Worm (Caenorhabditis elegans): ENCODE data around the gene ncr-2.
A peak's percentile ranks its signal among the peaks of the same experiment; 100 is the strongest.

The ncr-2 gene

ce11 chrIII:8247051-8247450 lies 11.1 kb upstream of the ncr-2 start, which contains the start of gene C02F5.13:
TSS of gene C02F5.13 (plus strand) at chrIII:8247351.
- TF ChIP-seq nhr-76 (tag; optimal IDR thresholded peaks at IDR 0.05) (no peak), sem-2 (GFP tag; optimal IDR thresholded peaks at IDR 0.05) (no peak), mls-2 (tag; optimal IDR thresholded peaks at IDR 0.05) (no peak), nhr-12 (tag; optimal IDR thresholded peaks at IDR 0.05) (no peak), snpc-4 (tag; optimal IDR thresholded peaks at IDR 0.05) (no peak), pha-4 (tag; optimal IDR thresholded peaks at IDR 0.05) (no peak), elt-1 (tag; optimal IDR thresholded peaks at IDR 0.05; ENCODE audit: borderline replicate concordance, insufficient read depth) (no peak), nhr-28 (tag; optimal IDR thresholded peaks at IDR 0.05) (no peak), lin-32 (GFP tag; optimal IDR thresholded peaks at IDR 0.05) (no peak)

- TF ChIP-seq mep-1 (tag; optimal IDR thresholded peaks at IDR 0.05) (no peak), elt-1 (tag; optimal IDR thresholded peaks at IDR 0.05; ENCODE audit: borderline replicate concordance, insufficient read depth) (no peak), lsy-2 (tag; optimal IDR thresholded peaks at IDR 0.05) (no peak), unc-120 (tag; optimal IDR thresholded peaks at IDR 0.05; ENCODE audit: poor library complexity, severe bottlenecking) (no peak), M03D4.4 (tag; optimal IDR thresholded peaks at IDR 0.05) (no peak), nhr-12 (tag; optimal IDR thresholded peaks at IDR 0.05) (no peak), mab-5 (tag; optimal IDR thresholded peaks at IDR 0.05) (no peak), cnd-1 (tag; optimal IDR thresholded peaks at IDR 0.05) (no peak), snpc-4 (tag; optimal IDR thresholded peaks at IDR 0.05) (no peak), nhr-76 (tag; optimal IDR thresholded peaks at IDR 0.05) (no peak), lin-32 (GFP tag; optimal IDR thresholded peaks at IDR 0.05) (no peak), sem-2 (GFP tag; optimal IDR thresholded peaks at IDR 0.05) (no peak), lin-13 (tag; optimal IDR thresholded peaks at IDR 0.05) (no peak), blmp-1 (tag; optimal IDR thresholded peaks at IDR 0.05) (no peak), ceh-39 (tag; optimal IDR thresholded peaks at IDR 0.05) (no peak), zip-8 (tag; optimal IDR thresholded peaks at IDR 0.05) (no peak)
These were observed 8.8 kb upstream of the ncr-2 start, which contains the start of the genes C02F5.10 and C02F5.2 for ce11 chrIII:8249381-8249780. TSS of gene C02F5.10 (minus strand) at chrIII:8249481. TSS of gene C02F5.2 (plus strand) at chrIII:8249619.

ce11 chrIII:8250007-8250683 lies 8.0 kb upstream of the ncr-2 start, which contains the start of gene knl-1:
TSS of gene knl-1 (plus strand) at chrIII:8250632.
- TF ChIP-seq unc-39 (tag; optimal IDR thresholded peaks at IDR 0.05) (no peak), elt-3 (tag; optimal IDR thresholded peaks at IDR 0.05) (no peak), ces-1 (GFP tag; optimal IDR thresholded peaks at IDR 0.05) (peak; percentile 42), tbx-8 (GFP tag; optimal IDR thresholded peaks at IDR 0.05) (no peak), nhr-12 (tag; optimal IDR thresholded peaks at IDR 0.05) (no peak), mab-5 (tag; optimal IDR thresholded peaks at IDR 0.05) (no peak), sem-2 (GFP tag; optimal IDR thresholded peaks at IDR 0.05) (peak; percentile 18), bed-3 (GFP tag; optimal IDR thresholded peaks at IDR 0.05) (peak; percentile 19), lin-13 (tag; optimal IDR thresholded peaks at IDR 0.05) (peak; percentile 83), flh-1 (GFP tag; optimal IDR thresholded peaks at IDR 0.05) (no peak), pha-4 (tag; optimal IDR thresholded peaks at IDR 0.05) (peak; percentile 32), elt-1 (tag; optimal IDR thresholded peaks at IDR 0.05; ENCODE audit: borderline replicate concordance, insufficient read depth) (no peak), mep-1 (tag; optimal IDR thresholded peaks at IDR 0.05) (peak; percentile 68), ztf-11 (tag; optimal IDR thresholded peaks at IDR 0.05) (no peak), ceh-83 (GFP tag; optimal IDR thresholded peaks at IDR 0.05) (no peak), unc-62 (GFP tag; optimal IDR thresholded peaks at IDR 0.05) (no peak), nhr-28 (tag; optimal IDR thresholded peaks at IDR 0.05) (no peak), nhr-76 (tag; optimal IDR thresholded peaks at IDR 0.05) (no peak), drap-1 (GFP tag; optimal IDR thresholded peaks at IDR 0.05) (peak; percentile 30), lin-32 (GFP tag; optimal IDR thresholded peaks at IDR 0.05) (no peak), blmp-1 (tag; optimal IDR thresholded peaks at IDR 0.05) (no peak), snpc-4 (tag; optimal IDR thresholded peaks at IDR 0.05) (no peak), zip-8 (tag; optimal IDR thresholded peaks at IDR 0.05) (no peak), lsy-2 (tag; optimal IDR thresholded peaks at IDR 0.05) (peak; percentile 80), ceh-43 (GFP tag; optimal IDR thresholded peaks at IDR 0.05) (no peak), cnd-1 (tag; optimal IDR thresholded peaks at IDR 0.05) (peak; percentile 59), ham-2 (GFP tag; optimal IDR thresholded peaks at IDR 0.05) (no peak), nhr-2 (tag; optimal IDR thresholded peaks at IDR 0.05) (no peak), sptf-1 (tag; optimal IDR thresholded peaks at IDR 0.05) (no peak), hlh-1 (tag; optimal IDR thresholded peaks at IDR 0.05) (peak; percentile 12), nhr-237 (tag; optimal IDR thresholded peaks at IDR 0.05) (peak; percentile 58), mls-2 (tag; optimal IDR thresholded peaks at IDR 0.05) (no peak), M03D4.4 (tag; optimal IDR thresholded peaks at IDR 0.05) (no peak), unc-120 (tag; optimal IDR thresholded peaks at IDR 0.05; ENCODE audit: poor library complexity, severe bottlenecking) (no peak), ceh-39 (tag; optimal IDR thresholded peaks at IDR 0.05) (no peak)
